Worm (Caenorhabditis elegans) whole organism, L3 larva: ENCODE data around the gene ifg-1.

Experiments
- elt-1 ChIP-seq: fragments of 150-350 bp; optimal IDR thresholded peaks from 2 replicates; lab custom pipeline; 2014; ENCODE audit warnings: missing biosample characterization, missing genetic modification characterization
- fkh-10 ChIP-seq: sonication (generic microtip); optimal IDR thresholded peaks from 2 replicates; lab custom pipeline; 2017; ENCODE audit warnings: missing biosample characterization, missing genetic modification reagents, missing genetic modification characterization
- lin-15B ChIP-seq: fragments of 150-350 bp; optimal IDR thresholded peaks from 2 replicates; lab custom pipeline; 2014; ENCODE audit warnings: missing biosample characterization, missing genetic modification characterization
- nhr-11 ChIP-seq: fragments of 150-350 bp; optimal IDR thresholded peaks from 2 replicates; lab custom pipeline; 2014; ENCODE audit warnings: missing biosample characterization, missing genetic modification characterization
- nhr-23 ChIP-seq: fragments of 150-350 bp; optimal IDR thresholded peaks from 2 replicates; lab custom pipeline; 2014; ENCODE audit warnings: missing biosample characterization, missing genetic modification reagents, missing genetic modification characterization
- nhr-28 ChIP-seq: fragments of 150-350 bp; optimal IDR thresholded peaks from 2 replicates; lab custom pipeline; 2014; ENCODE audit warnings: missing biosample characterization, missing genetic modification characterization
- nhr-76 ChIP-seq: fragments of 150-350 bp; sonication (generic microtip); optimal IDR thresholded peaks from 5 replicates; lab custom pipeline; 2014; ENCODE audit warnings: missing biosample characterization, missing genetic modification characterization
- snpc-4 ChIP-seq: fragments of 150-350 bp; optimal IDR thresholded peaks from 2 replicates; lab custom pipeline; 2014; ENCODE audit warnings: missing biosample characterization, missing genetic modification characterization
- unc-39 ChIP-seq: sonication (generic microtip); optimal IDR thresholded peaks from 4 replicates; lab custom pipeline; 2017; ENCODE audit warnings: missing biosample characterization, missing genetic modification characterization
- unc-62 ChIP-seq: fragments of 150-350 bp; sonication (generic microtip); optimal IDR thresholded peaks from 4 replicates; lab custom pipeline; 2014; ENCODE audit warnings: missing biosample characterization, missing genetic modification reagents, missing genetic modification characterization
- zag-1 ChIP-seq: fragments of 150-350 bp; optimal IDR thresholded peaks from 2 replicates; lab custom pipeline; 2014; ENCODE audit warnings: missing biosample characterization, missing genetic modification characterization

DNA sequence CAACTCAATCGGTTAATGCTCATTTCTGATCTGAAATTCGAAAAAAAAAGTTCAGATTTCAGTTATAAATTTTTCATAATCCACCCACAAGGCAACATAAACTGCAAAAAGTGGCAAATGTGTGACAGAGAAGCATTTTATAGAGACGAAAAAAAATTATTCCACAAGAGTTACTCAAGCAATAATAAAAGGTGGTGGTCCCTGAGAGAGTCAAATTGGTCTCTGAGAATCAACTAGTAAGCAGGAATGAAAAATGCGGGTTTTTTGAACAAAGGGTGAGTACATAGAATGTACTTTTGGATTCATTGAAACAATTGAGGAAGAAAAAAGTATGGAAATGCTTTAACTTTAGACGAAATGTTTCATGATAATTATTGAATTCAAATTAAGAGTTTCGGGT is 46.6 kb upstream of the ifg-1 start, which contains the start of gene T05C12.11:
- TF ChIP-seq snpc-4 (tag; lab: Kevin White, UChicago) (no peak), nhr-11 (no peak), unc-39 (tag; lab: Kevin White, UChicago) (no peak), unc-62 (GFP tag; lab: Kevin White, UChicago) (no peak), nhr-76 (tag; lab: Kevin White, UChicago) (no peak), fkh-10 (no peak), zag-1 (tag; lab: Kevin White, UChicago) (no peak), lin-15B (tag; lab: Kevin White, UChicago) (no peak), elt-1 (tag; lab: Kevin White, UChicago) (no peak), nhr-23 (no peak), nhr-28 (no peak)
